Worm (Caenorhabditis elegans) whole organism, early embryonic: ENCODE measurements around the gene F44A6.3.

Source experiments
- B0310.2 ChIP-seq: sonication (generic microtip); optimal IDR thresholded peaks from 2 replicates; lab custom pipeline; 2016; ENCODE audit warnings: mild to moderate bottlenecking, missing genetic modification characterization, missing compliant biosample characterization
- F13C5.2 ChIP-seq: sonication (generic microtip); optimal IDR thresholded peaks from 2 replicates; lab custom pipeline; 2017; ENCODE audit warnings: mild to moderate bottlenecking, missing genetic modification characterization, inconsistent platforms, missing compliant biosample characterization
- aly-1 ChIP-seq: sonication (generic microtip); optimal IDR thresholded peaks from 2 replicates; lab custom pipeline; 2016; ENCODE audit warnings: missing genetic modification characterization, missing compliant biosample characterization
- ama-1 ChIP-seq: fragments of 150-350 bp; optimal IDR thresholded peaks from 2 replicates; lab custom pipeline; 2014
- ceh-13 ChIP-seq: fragments of 200-800 bp; sonication (Bioruptor generic); optimal IDR thresholded peaks from 2 replicates; lab custom pipeline; 2018; ENCODE audit warnings: mild to moderate bottlenecking, missing genetic modification characterization, missing compliant biosample characterization
- ceh-36 ChIP-seq: sonication (generic microtip); optimal IDR thresholded peaks from 2 replicates; lab custom pipeline; 2016; ENCODE audit warnings: missing genetic modification characterization, inconsistent platforms, missing compliant biosample characterization
- ets-7 ChIP-seq: sonication (generic microtip); optimal IDR thresholded peaks from 2 replicates; lab custom pipeline; 2016; ENCODE audit warnings: missing genotype, missing genetic modification characterization, missing compliant biosample characterization
- flt-1 ChIP-seq: fragments of 200-800 bp; sonication (Bioruptor generic); IDR thresholded peaks from 2 replicates; pipeline ENCODE4 v1.3.6; 2022; ENCODE audit warnings: missing genetic modification characterization, missing compliant biosample characterization
- hmbx-1 ChIP-seq: sonication (generic microtip); optimal IDR thresholded peaks from 2 replicates; lab custom pipeline; 2016; ENCODE audit warnings: mild to moderate bottlenecking, missing genetic modification characterization, missing compliant biosample characterization
- hmg-4 ChIP-seq: fragments of 200-800 bp; sonication (Bioruptor generic); optimal IDR thresholded peaks from 2 replicates; lab custom pipeline; 2018; ENCODE audit warnings: mild to moderate bottlenecking, missing genetic modification characterization, missing compliant biosample characterization
- hnd-1 ChIP-seq: sonication (generic microtip); optimal IDR thresholded peaks from 2 replicates; lab custom pipeline; 2016; ENCODE audit warnings: missing genetic modification characterization, missing compliant biosample characterization
- pes-1 ChIP-seq: fragments of 200-800 bp; sonication (Bioruptor generic); IDR thresholded peaks from 2 replicates; pipeline ENCODE4 v1.3.6; 2022; ENCODE audit warnings: missing genetic modification reagents, missing genetic modification characterization, missing compliant biosample characterization
- scrt-1 ChIP-seq: fragments of 200-800 bp; sonication (Bioruptor generic); IDR thresholded peaks from 2 replicates; pipeline ENCODE4 v1.3.6; 2022; ENCODE audit warnings: missing genetic modification characterization, missing compliant biosample characterization
- sea-1 ChIP-seq: fragments of 200-800 bp; sonication (Bioruptor generic); conservative IDR thresholded peaks from 2 replicates; pipeline ENCODE4 v1.3.6; 2022; ENCODE audit warnings: missing genetic modification characterization, missing compliant biosample characterization
- tbx-11 ChIP-seq: fragments of 200-800 bp; sonication (Bioruptor generic); IDR thresholded peaks from 2 replicates; pipeline ENCODE4 v1.3.6; 2022; ENCODE audit warnings: missing genetic modification characterization, missing compliant biosample characterization
- tbx-37 ChIP-seq: fragments of 200-800 bp; sonication (Bioruptor generic); conservative IDR thresholded peaks from 2 replicates; pipeline ENCODE4 v1.3.6; 2022; ENCODE audit warnings: missing genetic modification reagents, missing genetic modification characterization, missing compliant biosample characterization
- tra-4 ChIP-seq: sonication (generic microtip); optimal IDR thresholded peaks from 2 replicates; lab custom pipeline; 2017; ENCODE audit warnings: missing genetic modification characterization, missing compliant biosample characterization

Gene F44A6.3

ce11 chrX:10199202-10199601 is 13.4 kb upstream of the F44A6.3 start:
- no peak for TF ChIP-seq aly-1 (tag; lab: Kevin White, UChicago)
- no peak for TF ChIP-seq pes-1 (GFP tag; lab: Robert Waterston, UW)
- no peak for TF ChIP-seq B0310.2 (tag; lab: Kevin White, UChicago)
- no peak for TF ChIP-seq ceh-13 (GFP tag; lab: Kevin White, UChicago)
- no peak for TF ChIP-seq tra-4
- TF ChIP-seq ets-7 (tag; lab: Kevin White, UChicago) = no peak
- TF ChIP-seq tbx-37 (GFP tag; lab: Robert Waterston, UW) = no peak
- TF ChIP-seq ceh-36 (tag; lab: Kevin White, UChicago) = no peak
- no peak for TF ChIP-seq F13C5.2 (tag; lab: Kevin White, UChicago)
- TF ChIP-seq sea-1 (GFP tag; lab: Robert Waterston, UW) = no peak
- TF ChIP-seq hmg-4 (GFP tag; lab: Kevin White, UChicago) = no peak
- no peak for TF ChIP-seq hnd-1 (tag; lab: Kevin White, UChicago)
- no peak for TF ChIP-seq ama-1 (lab: Kevin White, UChicago)
- TF ChIP-seq hmbx-1 (tag; lab: Kevin White, UChicago) = no peak
- no peak for TF ChIP-seq tbx-11 (GFP tag; lab: Robert Waterston, UW)
- TF ChIP-seq flt-1 = no peak
- TF ChIP-seq scrt-1 (GFP tag; lab: Robert Waterston, UW) = no peak

DNA sequence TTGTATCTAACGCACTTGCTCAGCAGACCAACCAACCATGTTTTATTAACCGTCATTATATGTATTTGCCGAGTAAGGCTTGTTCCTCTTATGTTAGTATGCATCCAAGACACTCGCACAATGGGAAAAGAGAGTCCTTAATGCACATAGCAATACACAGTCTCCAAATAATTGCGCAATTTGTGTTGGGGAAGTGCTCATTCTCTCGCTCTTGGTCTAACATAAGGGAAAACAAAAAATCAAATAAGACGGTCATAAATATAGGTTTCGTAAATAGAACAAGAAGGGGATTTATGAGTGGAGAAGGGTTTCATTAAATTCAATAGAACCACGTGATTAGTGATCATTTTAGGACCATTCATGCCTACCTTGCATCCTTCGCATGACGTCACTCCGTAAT is 9.1 kb upstream of the F44A6.3 start:
- TF ChIP-seq F13C5.2 (tag; lab: Kevin White, UChicago) (no peak), aly-1 (tag; lab: Kevin White, UChicago) (no peak), sea-1 (GFP tag; lab: Robert Waterston, UW) (no peak), hnd-1 (tag; lab: Kevin White, UChicago) (no peak), tbx-11 (GFP tag; lab: Robert Waterston, UW) (no peak), B0310.2 (tag; lab: Kevin White, UChicago) (no peak), ceh-36 (tag; lab: Kevin White, UChicago) (no peak), ama-1 (lab: Kevin White, UChicago) (no peak), scrt-1 (GFP tag; lab: Robert Waterston, UW) (no peak), hmbx-1 (tag; lab: Kevin White, UChicago) (no peak), hmg-4 (GFP tag; lab: Kevin White, UChicago) (no peak), ceh-13 (GFP tag; lab: Kevin White, UChicago) (peak; percentile 11), pes-1 (GFP tag; lab: Robert Waterston, UW) (peak; percentile 51; the same call in 1 of the 2 replicates), tra-4 (no peak), flt-1 (no peak), tbx-37 (GFP tag; lab: Robert Waterston, UW) (no peak)

ce11 chrX:10204313-10205063 is 8.1 kb upstream of the F44A6.3 start:
- TF ChIP-seq hmg-4 (GFP tag; lab: Kevin White, UChicago) (peak; percentile 7), tbx-11 (GFP tag; lab: Robert Waterston, UW) (0 out of 2 replicates have a peak, but pooled peaks have one; percentile 14), ceh-13 (GFP tag; lab: Kevin White, UChicago) (no peak), hnd-1 (tag; lab: Kevin White, UChicago) (no peak), ama-1 (lab: Kevin White, UChicago) (no peak), B0310.2 (tag; lab: Kevin White, UChicago) (no peak), tbx-37 (GFP tag; lab: Robert Waterston, UW) (no peak), F13C5.2 (tag; lab: Kevin White, UChicago) (no peak), pes-1 (GFP tag; lab: Robert Waterston, UW) (peak; percentile 47; the same call in 1 of the 2 replicates), hmbx-1 (tag; lab: Kevin White, UChicago) (no peak), scrt-1 (GFP tag; lab: Robert Waterston, UW) (no peak), ceh-36 (tag; lab: Kevin White, UChicago) (peak; percentile 48), sea-1 (GFP tag; lab: Robert Waterston, UW) (no peak), flt-1 (0 out of 2 replicates have a peak, but pooled peaks have one; percentile 5), aly-1 (tag; lab: Kevin White, UChicago) (no peak)

ce11 chrX:10205321-10205720 is 7.2 kb upstream of the F44A6.3 start, which contains the start of gene sex-1:
sex-1 (minus strand) TSS chrX:10205421.
- TF ChIP-seq tbx-11 (GFP tag; lab: Robert Waterston, UW) (no peak), ceh-36 (tag; lab: Kevin White, UChicago) (no peak), aly-1 (tag; lab: Kevin White, UChicago) (no peak), pes-1 (GFP tag; lab: Robert Waterston, UW) (no peak)

DNA sequence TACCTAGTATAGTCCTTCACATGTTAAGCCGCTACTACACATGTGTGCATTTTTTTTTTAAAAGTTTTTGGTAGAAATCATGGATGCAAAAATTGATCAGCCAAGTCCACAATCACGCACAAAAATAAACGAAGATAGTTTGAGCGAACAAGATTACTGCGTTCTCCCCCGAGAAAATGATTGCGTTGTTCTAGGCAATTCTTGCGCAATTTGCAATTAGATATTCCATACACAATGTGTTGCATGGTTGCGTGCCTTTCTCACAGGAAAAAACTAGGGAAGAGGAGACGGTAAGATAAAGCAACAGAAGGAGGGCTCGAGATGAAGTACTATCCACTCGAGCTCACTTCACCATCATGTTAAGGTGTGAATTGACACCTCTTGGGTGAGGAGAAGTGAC is 6.6 kb upstream of the F44A6.3 start:
- TF ChIP-seq sea-1 (GFP tag; lab: Robert Waterston, UW) (no peak), ama-1 (lab: Kevin White, UChicago) (no peak), ets-7 (tag; lab: Kevin White, UChicago) (no peak), ceh-36 (tag; lab: Kevin White, UChicago) (no peak), aly-1 (tag; lab: Kevin White, UChicago) (no peak), tbx-37 (GFP tag; lab: Robert Waterston, UW) (no peak), ceh-13 (GFP tag; lab: Kevin White, UChicago) (no peak), scrt-1 (GFP tag; lab: Robert Waterston, UW) (no peak)

- TF ChIP-seq tbx-11 (GFP tag; lab: Robert Waterston, UW) = no peak
- no peak for TF ChIP-seq B0310.2 (tag; lab: Kevin White, UChicago)
- TF ChIP-seq ceh-36 (tag; lab: Kevin White, UChicago) = no peak
- no peak for TF ChIP-seq pes-1 (GFP tag; lab: Robert Waterston, UW)
- TF ChIP-seq tbx-37 (GFP tag; lab: Robert Waterston, UW) = no peak
- TF ChIP-seq sea-1 (GFP tag; lab: Robert Waterston, UW) = no peak
- no peak for TF ChIP-seq hmbx-1 (tag; lab: Kevin White, UChicago)
- no peak for TF ChIP-seq aly-1 (tag; lab: Kevin White, UChicago)
- TF ChIP-seq F13C5.2 (tag; lab: Kevin White, UChicago) = no peak
- no peak for TF ChIP-seq ceh-13 (GFP tag; lab: Kevin White, UChicago)
- no peak for TF ChIP-seq hnd-1 (tag; lab: Kevin White, UChicago)
- no peak for TF ChIP-seq ama-1 (lab: Kevin White, UChicago)
- TF ChIP-seq ets-7 (tag; lab: Kevin White, UChicago) = no peak
- no peak for TF ChIP-seq tra-4
Observed at ce11 chrX:10208481-10208880, 4.1 kb upstream of the F44A6.3 start.
